Worm (Caenorhabditis elegans): ENCODE results near the gene tbck-1.

The tbck-1 gene

DNA sequence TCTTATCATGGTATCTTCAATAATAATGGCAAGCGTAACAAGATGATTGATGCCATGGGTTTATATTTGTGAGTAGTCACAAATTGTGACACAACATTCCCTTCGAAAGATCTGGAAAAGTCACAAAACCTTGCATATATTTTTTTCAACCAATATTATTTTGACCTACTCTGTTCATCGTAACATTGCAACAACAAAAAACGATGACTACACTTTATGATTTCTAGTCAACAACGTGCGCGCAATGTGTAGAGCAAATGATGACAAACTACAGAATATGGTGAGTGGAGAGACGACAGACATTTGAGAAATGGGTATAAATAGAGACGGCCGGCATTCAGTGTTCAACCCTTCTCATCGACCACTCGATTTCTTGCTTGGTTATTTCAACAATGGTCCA is 53.4 kb downstream of the tbck-1 start, which contains the start of gene gst-7 (continued):
- 0 out of 2 replicates have a peak, but pooled peaks have one; percentile 20 for TF ChIP-seq tra-1 (GFP tag; IDR thresholded peaks at IDR 0.05)
- no peak for TF ChIP-seq duxl-1 (tag; optimal IDR thresholded peaks at IDR 0.05; ENCODE audit: poor library complexity)
- TF ChIP-seq pha-4 (GFP tag; IDR thresholded peaks at IDR 0.05): no peak
- peak; percentile 37 for TF ChIP-seq pha-4 (tag; optimal IDR thresholded peaks at IDR 0.05)
- TF ChIP-seq lir-3 (tag; optimal IDR thresholded peaks at IDR 0.05): no peak
- no peak for TF ChIP-seq nhr-42 (GFP tag; IDR thresholded peaks at IDR 0.05)
- no peak for TF ChIP-seq ces-1 (GFP tag; optimal IDR thresholded peaks at IDR 0.05)
- TF ChIP-seq hlh-30 (tag; optimal IDR thresholded peaks at IDR 0.05; ENCODE audit: insufficient read depth): peak; percentile 66
- peak; percentile 38 for TF ChIP-seq pqm-1 (tag; optimal IDR thresholded peaks at IDR 0.05)
- TF ChIP-seq nhr-6 (tag; optimal IDR thresholded peaks at IDR 0.05): no peak
- peak; percentile 28 for TF ChIP-seq mep-1 (tag; optimal IDR thresholded peaks at IDR 0.05)
- peak; percentile 77 for TF ChIP-seq cey-2 (tag; optimal IDR thresholded peaks at IDR 0.05; ENCODE audit: borderline replicate concordance, insufficient read depth)
- peak; percentile 18 for TF ChIP-seq mes-2 (tag; optimal IDR thresholded peaks at IDR 0.05; ENCODE audit: poor library complexity, severe bottlenecking)
- TF ChIP-seq ztf-11 (tag; optimal IDR thresholded peaks at IDR 0.05): no peak
- TF ChIP-seq daf-16 (GFP tag; optimal IDR thresholded peaks at IDR 0.05): no peak
- peak; percentile 89 for TF ChIP-seq daf-16 (tag; optimal IDR thresholded peaks at IDR 0.05)
- no peak for TF ChIP-seq unc-62 (GFP tag; optimal IDR thresholded peaks at IDR 0.05 in 1 of 2)
- TF ChIP-seq unc-62 (tag; optimal IDR thresholded peaks at IDR 0.05): no peak
- TF ChIP-seq lin-1 (GFP tag; IDR thresholded peaks at IDR 0.05): no peak
- TF ChIP-seq nhr-28 (tag; optimal IDR thresholded peaks at IDR 0.05): peak; percentile 97
- TF ChIP-seq F37D6.2 (tag; optimal IDR thresholded peaks at IDR 0.05): no peak
- no peak for TF ChIP-seq ctbp-1 (GFP tag; IDR thresholded peaks at IDR 0.05)
- TF ChIP-seq lim-7 (GFP tag; IDR thresholded peaks at IDR 0.05): no peak
- TF ChIP-seq hlh-11 (tag; optimal IDR thresholded peaks at IDR 0.05): peak; percentile 79

Data from whole organism, L4 larva.